Worm (Caenorhabditis elegans) whole organism, late embryonic: ENCODE measurements around the gene C42C1.12.
A peak's percentile ranks its signal among the peaks of the same experiment; 100 is the strongest.

Source experiments
- C08G9.2 ChIP-seq: sonication (generic microtip); optimal IDR thresholded peaks from 2 replicates; lab custom pipeline; 2016; ENCODE audit warnings: mild to moderate bottlenecking, missing genetic modification characterization, moderate library complexity, missing compliant biosample characterization
- C38D4.7 ChIP-seq: fragments of 200-800 bp; sonication (Bioruptor generic); optimal IDR thresholded peaks from 2 replicates; lab custom pipeline; 2018; ENCODE audit warnings: mild to moderate bottlenecking, missing genetic modification characterization, moderate library complexity, missing compliant biosample characterization
- K02D7.2 ChIP-seq: sonication (generic microtip); optimal IDR thresholded peaks from 2 replicates; lab custom pipeline; 2017; ENCODE audit warnings: mild to moderate bottlenecking, missing genetic modification characterization, missing compliant biosample characterization
- K09A11.1 ChIP-seq: sonication (generic microtip); optimal IDR thresholded peaks from 2 replicates; lab custom pipeline; 2017; ENCODE audit warnings: antibody characterized with exemption, mild to moderate bottlenecking, missing genetic modification characterization, missing compliant biosample characterization; ENCODE audit not compliant: insufficient read depth
- Y22D7AL.16 ChIP-seq: sonication (generic microtip); optimal IDR thresholded peaks from 2 replicates; lab custom pipeline; 2016; ENCODE audit warnings: missing genetic modification characterization, missing compliant biosample characterization
- ama-1 ChIP-seq: fragments of 150-350 bp; optimal IDR thresholded peaks from 2 replicates; lab custom pipeline; 2014
- ceh-18 ChIP-seq: sonication (generic microtip); optimal IDR thresholded peaks from 2 replicates; lab custom pipeline; 2016; ENCODE audit warnings: missing genetic modification characterization, missing compliant biosample characterization
- ceh-19 ChIP-seq: fragments of 200-800 bp; sonication (Bioruptor generic); optimal IDR thresholded peaks from 2 replicates; lab custom pipeline; 2018; ENCODE audit warnings: mild to moderate bottlenecking, missing genetic modification characterization, missing compliant biosample characterization
- ceh-22 ChIP-seq: sonication (generic microtip); optimal IDR thresholded peaks from 2 replicates; lab custom pipeline; 2017; ENCODE audit warnings: missing biosample characterization, missing genetic modification characterization
- ceh-30 ChIP-seq: fragments of 150-350 bp; optimal IDR thresholded peaks from 2 replicates; lab custom pipeline; 2014; ENCODE audit warnings: missing biosample characterization, missing genetic modification characterization
- ceh-31 ChIP-seq: sonication (generic microtip); optimal IDR thresholded peaks from 2 replicates; lab custom pipeline; 2016; ENCODE audit warnings: missing genetic modification characterization, missing compliant biosample characterization
- ceh-34 ChIP-seq: sonication (generic microtip); optimal IDR thresholded peaks from 2 replicates; lab custom pipeline; 2016; ENCODE audit warnings: mild to moderate bottlenecking, missing genetic modification characterization, missing compliant biosample characterization
- ceh-48 ChIP-seq: sonication (generic microtip); optimal IDR thresholded peaks from 2 replicates; lab custom pipeline; 2016; ENCODE audit warnings: missing genetic modification characterization, inconsistent platforms, missing compliant biosample characterization
- ceh-6 ChIP-seq: fragments of 200-800 bp; sonication (Bioruptor generic); optimal IDR thresholded peaks from 2 replicates; lab custom pipeline; 2018; ENCODE audit warnings: mild to moderate bottlenecking, missing genetic modification characterization, missing compliant biosample characterization
- dve-1 ChIP-seq: sonication (generic microtip); optimal IDR thresholded peaks from 2 replicates; lab custom pipeline; 2017; ENCODE audit warnings: antibody characterized with exemption, mild to moderate bottlenecking, missing genetic modification characterization, missing compliant biosample characterization
- ets-4 ChIP-seq: sonication (generic microtip); optimal IDR thresholded peaks from 2 replicates; lab custom pipeline; 2016; ENCODE audit warnings: missing genetic modification characterization, missing compliant biosample characterization
- fax-1 ChIP-seq: sonication (generic microtip); optimal IDR thresholded peaks from 2 replicates; lab custom pipeline; 2016; ENCODE audit warnings: missing genotype, missing genetic modification characterization, missing compliant biosample characterization
- fkh-6 ChIP-seq: sonication (generic microtip); optimal IDR thresholded peaks from 2 replicates; lab custom pipeline; 2016; ENCODE audit warnings: missing genetic modification characterization, missing compliant biosample characterization
- gmeb-2 ChIP-seq: sonication (generic microtip); optimal IDR thresholded peaks from 2 replicates; lab custom pipeline; 2016; ENCODE audit warnings: missing genetic modification characterization, inconsistent platforms, missing compliant biosample characterization
- hlh-13 ChIP-seq: fragments of 200-800 bp; sonication (Bioruptor generic); optimal IDR thresholded peaks from 2 replicates; lab custom pipeline; 2018; ENCODE audit warnings: mild to moderate bottlenecking, missing genetic modification characterization, missing compliant biosample characterization
- hlh-30 ChIP-seq: sonication (generic microtip); optimal IDR thresholded peaks from 2 replicates; lab custom pipeline; 2017; ENCODE audit warnings: antibody characterized with exemption, missing genetic modification characterization, missing compliant biosample characterization; ENCODE audit not compliant: insufficient read depth
- hlh-6 ChIP-seq: sonication (generic microtip); optimal IDR thresholded peaks from 2 replicates; lab custom pipeline; 2016; ENCODE audit warnings: missing genotype, missing genetic modification characterization, missing compliant biosample characterization
- hlh-8 ChIP-seq: sonication (generic microtip); optimal IDR thresholded peaks from 2 replicates; lab custom pipeline; 2016; ENCODE audit warnings: missing genotype, missing genetic modification characterization, missing compliant biosample characterization
- lin-11 ChIP-seq: fragments of 200-800 bp; sonication (Bioruptor generic); optimal IDR thresholded peaks from 2 replicates; lab custom pipeline; 2018; ENCODE audit warnings: mild to moderate bottlenecking, missing genetic modification characterization, missing compliant biosample characterization
- mec-3 ChIP-seq: sonication (generic microtip); optimal IDR thresholded peaks from 2 replicates; lab custom pipeline; 2016; ENCODE audit warnings: borderline replicate concordance, missing genetic modification characterization, missing compliant biosample characterization
- nfya-1 ChIP-seq: sonication (generic microtip); optimal IDR thresholded peaks from 2 replicates; lab custom pipeline; 2017; ENCODE audit warnings: missing genetic modification characterization, mild to moderate bottlenecking, missing compliant biosample characterization, antibody characterized with exemption, moderate library complexity
- pag-3 ChIP-seq: sonication (generic microtip); optimal IDR thresholded peaks from 2 replicates; lab custom pipeline; 2016; ENCODE audit warnings: missing compliant biosample characterization, missing genetic modification characterization, borderline replicate concordance
- pax-1 ChIP-seq: fragments of 150-350 bp; optimal IDR thresholded peaks from 2 replicates; lab custom pipeline; 2014; ENCODE audit warnings: missing biosample characterization, missing genetic modification characterization
- pqm-1 ChIP-seq: sonication (generic microtip); optimal IDR thresholded peaks from 2 replicates; lab custom pipeline; 2016; ENCODE audit warnings: missing genetic modification characterization, missing compliant biosample characterization
- pros-1 ChIP-seq: fragments of 150-350 bp; optimal IDR thresholded peaks from 2 replicates; lab custom pipeline; 2014; ENCODE audit warnings: missing biosample characterization, missing genetic modification reagents, missing genetic modification characterization
- ref-2 ChIP-seq: sonication (generic microtip); optimal IDR thresholded peaks from 2 replicates; lab custom pipeline; 2016; ENCODE audit warnings: missing genetic modification characterization, missing compliant biosample characterization
- sdc-2 ChIP-seq: sonication (generic microtip); optimal IDR thresholded peaks from 2 replicates; lab custom pipeline; 2016; ENCODE audit warnings: missing genotype, missing genetic modification characterization, missing compliant biosample characterization
- sox-4 ChIP-seq: sonication (generic microtip); optimal IDR thresholded peaks from 2 replicates; lab custom pipeline; 2017; ENCODE audit warnings: mild to moderate bottlenecking, missing genetic modification characterization, inconsistent platforms, missing compliant biosample characterization
- tbx-2 ChIP-seq: sonication (generic microtip); optimal IDR thresholded peaks from 2 replicates; lab custom pipeline; 2016; ENCODE audit warnings: missing genetic modification characterization, missing compliant biosample characterization
- ttx-3 ChIP-seq: sonication (generic microtip); optimal IDR thresholded peaks from 2 replicates; lab custom pipeline; 2016; ENCODE audit warnings: missing genetic modification reagents, missing genetic modification characterization, missing compliant biosample characterization
- unc-42 ChIP-seq: sonication (generic microtip); optimal IDR thresholded peaks from 2 replicates; lab custom pipeline; 2016; ENCODE audit warnings: missing genotype, missing genetic modification characterization, missing compliant biosample characterization
- unc-55 ChIP-seq: sonication (generic microtip); optimal IDR thresholded peaks from 2 replicates; lab custom pipeline; 2017; ENCODE audit warnings: missing biosample characterization, missing genetic modification reagents, missing genetic modification characterization
- unc-86 ChIP-seq: sonication (generic microtip); optimal IDR thresholded peaks from 2 replicates; lab custom pipeline; 2016; ENCODE audit warnings: missing genetic modification characterization, missing compliant biosample characterization
- zip-5 ChIP-seq: sonication (generic microtip); optimal IDR thresholded peaks from 2 replicates; lab custom pipeline; 2016; ENCODE audit warnings: missing genetic modification characterization, missing compliant biosample characterization
- ztf-16 ChIP-seq: sonication (generic microtip); optimal IDR thresholded peaks from 2 replicates; lab custom pipeline; 2017; ENCODE audit warnings: missing genetic modification characterization, missing compliant biosample characterization

The C42C1.12 gene

DNA sequence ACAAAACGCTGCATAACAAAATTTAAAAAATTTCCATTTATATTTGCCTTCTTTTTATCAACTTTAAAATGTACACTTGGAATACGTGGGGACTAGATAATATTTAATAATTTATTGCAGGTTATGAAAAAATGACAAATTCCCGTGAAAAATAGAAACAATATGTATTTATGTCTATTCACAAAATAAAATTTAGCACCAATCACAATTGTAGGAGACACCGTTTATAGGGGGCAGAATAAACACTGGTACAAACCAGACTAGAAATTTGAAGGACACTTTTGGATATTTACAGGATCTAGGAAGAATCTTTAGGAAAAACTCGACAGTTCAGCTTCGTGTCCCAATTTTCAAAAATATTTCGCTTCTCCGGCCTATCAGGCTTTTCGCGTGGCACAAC is 11.6 kb downstream of the C42C1.12 start, which contains the start of gene C42C1.3:
C42C1.3 (minus strand) TSS at position 101 of the 400 bp plus-strand sequence.
- TF ChIP-seq ets-4 (tag; lab: Kevin White, UChicago) (no peak), hlh-30 (tag; lab: Kevin White, UChicago) (no peak), dve-1 (no peak), fax-1 (no peak), ceh-18 (tag; lab: Kevin White, UChicago) (no peak), ref-2 (no peak), K02D7.2 (tag; lab: Kevin White, UChicago) (no peak), unc-42 (no peak), pros-1 (tag; lab: Kevin White, UChicago) (no peak), ama-1 (lab: Kevin White, UChicago) (no peak), fkh-6 (tag; lab: Kevin White, UChicago) (no peak)
- TF ChIP-seq, all 69 proteins: peak for 0

DNA sequence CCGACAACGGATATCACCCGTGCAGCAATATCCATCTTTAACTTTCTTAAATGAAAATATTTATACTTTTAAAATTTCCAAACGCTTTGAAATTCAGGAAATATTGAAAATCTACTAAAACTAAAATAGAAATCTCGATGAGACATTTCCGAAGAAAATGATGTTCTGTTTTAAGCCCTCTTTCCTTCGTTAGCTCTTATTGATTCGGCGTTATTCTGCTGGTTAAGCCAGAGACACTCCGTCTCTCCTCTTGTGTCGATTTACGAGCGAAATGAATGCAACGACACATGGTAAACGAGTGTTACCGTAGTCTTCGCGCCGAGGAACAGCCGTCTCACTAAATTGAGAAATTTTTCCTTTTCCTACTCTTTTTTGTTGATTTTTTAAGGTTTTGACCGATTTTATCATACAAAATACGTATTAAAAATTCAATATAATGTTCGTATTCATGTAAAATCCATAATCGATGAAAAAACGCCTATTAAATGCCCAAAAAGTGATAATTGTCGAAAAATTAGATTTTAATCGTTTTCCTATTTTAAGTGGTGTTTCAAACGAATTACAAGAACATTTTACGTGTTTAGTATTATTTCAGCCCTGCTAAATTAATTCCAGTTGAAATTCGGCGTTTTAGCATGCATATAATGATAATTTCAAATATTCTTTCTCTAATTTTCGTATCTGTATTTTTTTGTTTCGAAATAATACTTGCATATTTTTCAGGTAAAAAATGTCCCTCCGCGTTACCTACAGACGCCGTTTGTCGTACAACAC is 13.5 kb downstream of the C42C1.12 start, which contains the start of the genes ppm-1.H and rpl-34:
ppm-1.H (minus strand) TSS at position 51 of the 774 bp plus-strand sequence.
rpl-34 (plus strand) TSS at position 724 of the 774 bp plus-strand sequence.
- TF ChIP-seq ceh-22 (tag; lab: Kevin White, UChicago) (no peak), C08G9.2 (no peak), pros-1 (tag; lab: Kevin White, UChicago) (no peak), sox-4 (no peak), K02D7.2 (tag; lab: Kevin White, UChicago) (no peak), ceh-6 (GFP tag; lab: Kevin White, UChicago) (no peak), hlh-8 (peak; percentile 34), unc-55 (GFP tag; lab: Kevin White, UChicago) (peak; percentile 58), hlh-6 (tag; lab: Kevin White, UChicago) (no peak), ets-4 (tag; lab: Kevin White, UChicago) (no peak), sdc-2 (tag; lab: Kevin White, UChicago) (no peak), unc-42 (peak; percentile 57), ceh-30 (tag; lab: Kevin White, UChicago) (no peak), zip-5 (peak; percentile 39), ceh-31 (tag; lab: Kevin White, UChicago) (peak; percentile 64), pag-3 (tag; lab: Kevin White, UChicago) (no peak), mec-3 (tag; lab: Kevin White, UChicago) (no peak), Y22D7AL.16 (tag; lab: Kevin White, UChicago) (no peak), ttx-3 (tag; lab: Kevin White, UChicago) (peak; percentile 14), lin-11 (tag; lab: Kevin White, UChicago) (no peak), tbx-2 (peak; percentile 36), hlh-30 (tag; lab: Kevin White, UChicago) (peak; percentile 33), ref-2 (no peak), ztf-16 (tag; lab: Kevin White, UChicago) (no peak), ceh-48 (tag; lab: Kevin White, UChicago) (peak; percentile 51), hlh-13 (GFP tag; lab: Kevin White, UChicago) (no peak), pax-1 (tag; lab: Kevin White, UChicago) (peak; percentile 50), ceh-18 (tag; lab: Kevin White, UChicago) (peak; percentile 21), pqm-1 (tag; lab: Kevin White, UChicago) (no peak), ceh-34 (peak; percentile 39), nfya-1 (tag; lab: Kevin White, UChicago) (peak; percentile 84)

DNA sequence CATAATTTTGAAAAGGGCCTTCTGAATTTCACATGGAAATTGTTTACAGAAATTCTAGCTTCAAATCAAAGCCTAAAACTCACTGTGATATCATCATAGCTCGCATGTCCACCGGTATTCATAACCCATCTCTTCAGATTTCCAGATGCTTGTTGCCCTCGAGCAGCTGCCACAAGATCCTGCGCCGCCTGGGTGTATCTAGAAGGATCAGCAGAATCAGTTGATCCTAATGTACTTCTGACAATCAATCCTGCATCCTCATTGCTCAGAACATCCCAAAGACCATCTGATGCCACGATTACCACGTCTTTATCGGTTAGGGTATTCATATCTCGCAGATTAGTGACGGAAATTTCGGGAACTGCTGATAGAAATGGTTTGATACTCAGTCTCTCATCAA is 16.1 kb downstream of the C42C1.12 start:
- TF ChIP-seq mec-3 (tag; lab: Kevin White, UChicago) = no peak

DNA sequence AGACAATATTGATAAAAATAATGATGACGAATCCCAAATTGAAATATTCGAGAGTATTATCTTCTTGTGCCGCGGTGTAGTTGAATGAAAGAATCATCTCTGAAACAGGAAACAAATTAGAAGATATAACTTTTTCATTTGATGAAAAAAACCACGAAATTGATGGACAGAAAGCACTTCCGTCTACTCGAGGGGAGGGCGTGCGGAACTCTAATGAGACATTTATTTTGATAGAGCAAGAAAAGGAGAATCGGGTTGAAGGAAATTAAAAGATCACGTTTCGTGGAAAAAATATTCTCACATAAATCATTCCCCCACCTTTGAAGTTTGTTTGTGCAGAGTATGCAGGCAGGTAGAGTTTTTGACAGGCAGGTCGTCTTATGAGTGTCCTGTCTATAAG is 20.7 kb downstream of the C42C1.12 start, which contains the start of gene sre-14:
sre-14 (minus strand) TSS at position 101 of the 400 bp plus-strand sequence.
- TF ChIP-seq ama-1 (lab: Kevin White, UChicago) (no peak), tbx-2 (no peak), unc-86 (tag; lab: Kevin White, UChicago) (no peak), K09A11.1 (no peak), hlh-13 (GFP tag; lab: Kevin White, UChicago) (no peak), ceh-30 (tag; lab: Kevin White, UChicago) (no peak), fkh-6 (tag; lab: Kevin White, UChicago) (no peak), C38D4.7 (GFP tag; lab: Kevin White, UChicago) (no peak), gmeb-2 (tag; lab: Kevin White, UChicago) (no peak), ceh-19 (GFP tag; lab: Kevin White, UChicago) (no peak)
